Fruit fly (Drosophila melanogaster) whole organism, embryonic: Measurements from ENCODE around the gene Ras85D.

Source experiments
- Asciz ChIP-seq: fragments of 200-800 bp; sonication (Bioruptor generic); optimal IDR thresholded peaks from 2 replicates; lab custom pipeline; 2017; ENCODE audit warnings: missing biosample characterization, mild to moderate bottlenecking, missing genetic modification characterization, missing genetic modification reagents
- CG10147 ChIP-seq: fragments of 200-800 bp; sonication (Bioruptor generic); optimal IDR thresholded peaks from 2 replicates; lab custom pipeline; 2019; ENCODE audit warnings: missing biosample characterization, mild to moderate bottlenecking, missing genetic modification characterization, moderate library complexity
- CG10267 ChIP-seq: fragments of 200-800 bp; sonication (Bioruptor generic); optimal IDR thresholded peaks from 2 replicates; lab custom pipeline; 2018; ENCODE audit warnings: missing biosample characterization, mild to moderate bottlenecking, missing genetic modification characterization, moderate library complexity
- CG10979 ChIP-seq: fragments of 200-800 bp; sonication (Bioruptor generic); optimal IDR thresholded peaks from 2 replicates; lab custom pipeline; 2018; ENCODE audit warnings: missing biosample characterization, mild to moderate bottlenecking, missing genetic modification characterization, moderate library complexity
- CG11560 ChIP-seq: fragments of 200-800 bp; sonication (Bioruptor generic); IDR thresholded peaks from 3 replicates; pipeline ENCODE4 v1.3.6; 2022; ENCODE audit warnings: missing biosample characterization, missing genetic modification characterization
- CG11696 ChIP-seq: fragments of 200-800 bp; sonication (Bioruptor generic); IDR thresholded peaks from 2 replicates; pipeline ENCODE4 v1.3.6; 2022; ENCODE audit warnings: missing biosample characterization, missing genetic modification characterization
- CG11723 ChIP-seq: fragments of 200-800 bp; sonication (Bioruptor generic); optimal IDR thresholded peaks from 2 replicates; lab custom pipeline; 2017; ENCODE audit warnings: missing biosample characterization, mild to moderate bottlenecking, missing genetic modification characterization
- CG12236 ChIP-seq: fragments of 200-800 bp; sonication (Bioruptor generic); optimal IDR thresholded peaks from 2 replicates; lab custom pipeline; 2016; ENCODE audit warnings: missing biosample characterization, missing genetic modification characterization
- CG14014 ChIP-seq: fragments of 200-800 bp; sonication (Bioruptor generic); IDR thresholded peaks from 2 replicates; pipeline ENCODE4 v1.3.6; 2022; ENCODE audit warnings: missing biosample characterization, missing genetic modification characterization
- CG17385 ChIP-seq: fragments of 200-800 bp; sonication (Bioruptor generic); optimal IDR thresholded peaks from 3 replicates; lab custom pipeline; 2018; ENCODE audit warnings: missing biosample characterization, mild to moderate bottlenecking, missing genetic modification characterization
- CG2712 ChIP-seq: fragments of 200-800 bp; optimal IDR thresholded peaks from 3 replicates; lab custom pipeline; 2019; ENCODE audit warnings: missing biosample characterization, mild to moderate bottlenecking, missing genetic modification characterization, moderate library complexity
- CG30403 ChIP-seq: fragments of 200-800 bp; sonication (Bioruptor generic); optimal IDR thresholded peaks from 3 replicates; lab custom pipeline; 2016; ENCODE audit warnings: missing biosample characterization, missing genetic modification characterization
- CG31365 ChIP-seq: fragments of 200-800 bp; sonication (Bioruptor generic); optimal IDR thresholded peaks from 2 replicates; lab custom pipeline; 2018; ENCODE audit warnings: missing biosample characterization, mild to moderate bottlenecking, missing genetic modification characterization
- CG31441 ChIP-seq: fragments of 200-800 bp; sonication (Bioruptor generic); IDR thresholded peaks from 2 replicates; pipeline ENCODE4 v1.3.6; 2022; ENCODE audit warnings: missing biosample characterization, missing genetic modification characterization
- CG33213 ChIP-seq: fragments of 200-800 bp; sonication (Bioruptor generic); optimal IDR thresholded peaks from 3 replicates; lab custom pipeline; 2016; ENCODE audit warnings: missing biosample characterization, missing genetic modification characterization
- CG33557 ChIP-seq: fragments of 200-800 bp; sonication (Bioruptor generic); optimal IDR thresholded peaks from 2 replicates; lab custom pipeline; 2019; ENCODE audit warnings: missing biosample characterization, mild to moderate bottlenecking, missing genetic modification characterization, moderate library complexity
- CG3995 ChIP-seq: fragments of 200-800 bp; sonication (Bioruptor generic); optimal IDR thresholded peaks from 3 replicates; lab custom pipeline; 2016; ENCODE audit warnings: missing biosample characterization, missing genetic modification characterization
- CG4282 ChIP-seq: fragments of 200-800 bp; sonication (Bioruptor generic); optimal IDR thresholded peaks from 2 replicates; lab custom pipeline; 2016; ENCODE audit warnings: missing biosample characterization, missing genetic modification characterization
- CG4730 ChIP-seq: fragments of 200-800 bp; sonication (Bioruptor generic); IDR thresholded peaks from 2 replicates; pipeline ENCODE4 v1.3.6; 2022; ENCODE audit warnings: missing biosample characterization, missing genetic modification characterization
- CG6765 ChIP-seq: fragments of 200-800 bp; sonication (Bioruptor generic); optimal IDR thresholded peaks from 3 replicates; lab custom pipeline; 2017; ENCODE audit warnings: missing biosample characterization, mild to moderate bottlenecking, missing genetic modification characterization
- CG6791 ChIP-seq: fragments of 200-800 bp; sonication (Bioruptor generic); IDR thresholded peaks from 3 replicates; pipeline ENCODE4 v1.3.6; 2022; ENCODE audit warnings: missing biosample characterization, missing genetic modification characterization; ENCODE audit not compliant: partially characterized antibody
- CG8359 ChIP-seq: fragments of 200-800 bp; sonication (Bioruptor generic); optimal IDR thresholded peaks from 2 replicates; lab custom pipeline; 2017; ENCODE audit warnings: missing biosample characterization, mild to moderate bottlenecking, missing genetic modification characterization, borderline replicate concordance
- CG9876 ChIP-seq: fragments of 200-800 bp; sonication (Bioruptor generic); optimal IDR thresholded peaks from 2 replicates; lab custom pipeline; 2016; ENCODE audit warnings: missing biosample characterization, missing genetic modification characterization
- CG9932 ChIP-seq: fragments of 200-800 bp; sonication (Bioruptor generic); IDR thresholded peaks from 2 replicates; pipeline ENCODE4 v1.3.6; 2022; ENCODE audit warnings: missing biosample characterization, missing genetic modification characterization
- CTCF ChIP-seq: fragments of 200-800 bp; sonication (Bioruptor generic); optimal IDR thresholded peaks from 2 replicates; lab custom pipeline; 2017; ENCODE audit warnings: missing biosample characterization, mild to moderate bottlenecking, missing genetic modification characterization, moderate library complexity
- Dfd ChIP-seq, 2 experiments: fragments of >200 bp; optimal IDR thresholded peaks; 2 replicates each; lab custom pipeline; 2017; ENCODE audit warnings: missing biosample characterization in 2 of 2, missing genetic modification characterization in 2 of 2
- Dip2 ChIP-seq: fragments of 200-800 bp; sonication (Bioruptor generic); IDR thresholded peaks from 2 replicates; pipeline ENCODE4 v1.3.6; 2022; ENCODE audit warnings: missing biosample characterization, missing genetic modification characterization
- Dref ChIP-seq: fragments of 200-800 bp; sonication (Bioruptor generic); IDR thresholded peaks from 2 replicates; pipeline ENCODE4 v1.3.6; 2022; ENCODE audit warnings: missing biosample characterization, missing genetic modification characterization
- E2f2 ChIP-seq: fragments of 200-800 bp; sonication (Bioruptor generic); IDR thresholded peaks from 2 replicates; pipeline ENCODE4 v1.3.6; 2022; ENCODE audit warnings: missing biosample characterization, missing genetic modification characterization
- Ets65A ChIP-seq: fragments of 200-800 bp; sonication (Bioruptor generic); peaks from one replicate; lab custom pipeline; 2016; ENCODE audit warnings: missing biosample characterization, missing genetic modification characterization
- Fer2 ChIP-seq: fragments of 200-800 bp; sonication (Bioruptor generic); optimal IDR thresholded peaks from 2 replicates; lab custom pipeline; 2018; ENCODE audit warnings: missing biosample characterization, mild to moderate bottlenecking, missing genetic modification characterization, moderate library complexity
- Hmr ChIP-seq: fragments of 200-800 bp; sonication (Bioruptor generic); optimal IDR thresholded peaks from 3 replicates; lab custom pipeline; 2017; ENCODE audit warnings: mild to moderate bottlenecking, missing biosample characterization, missing genetic modification reagents, missing genetic modification characterization
- Max ChIP-seq: fragments of 200-800 bp; sonication (Bioruptor generic); optimal IDR thresholded peaks from 2 replicates; lab custom pipeline; 2016; ENCODE audit warnings: missing biosample characterization, mild to moderate bottlenecking, missing genetic modification characterization
- Oaz ChIP-seq: fragments of 200-800 bp; sonication (Bioruptor generic); IDR thresholded peaks from 2 replicates; pipeline ENCODE4 v1.3.6; 2022; ENCODE audit warnings: missing biosample characterization, missing genetic modification characterization
- Rfx ChIP-seq: fragments of 200-800 bp; sonication (Bioruptor generic); IDR thresholded peaks from 2 replicates; pipeline ENCODE4 v1.3.6; 2022; ENCODE audit warnings: missing biosample characterization, missing genetic modification characterization
- Six4 ChIP-seq: fragments of 200-800 bp; sonication (Bioruptor generic); optimal IDR thresholded peaks from 2 replicates; lab custom pipeline; 2016; ENCODE audit warnings: missing biosample characterization, missing genetic modification characterization
- Trl ChIP-seq, 3 experiments: fragments of >200 bp in 2 of 3; fragments of 200-800 bp in 1 of 3; sonication (Bioruptor generic) in 1 of 3; optimal IDR thresholded peaks; 2 replicates in 1 of 3; 3 replicates in 2 of 3; lab custom pipeline; 2016 to 2017; ENCODE audit warnings: missing biosample characterization in 1 of 3, missing genetic modification characterization in 1 of 3
- ase ChIP-seq: fragments of 200-800 bp; sonication (Bioruptor generic); IDR thresholded peaks from 3 replicates; pipeline ENCODE4 v1.3.6; 2022; ENCODE audit warnings: missing biosample characterization, missing genetic modification characterization
- cg ChIP-seq: fragments of 200-800 bp; sonication (Bioruptor generic); optimal IDR thresholded peaks from 3 replicates; lab custom pipeline; 2019; ENCODE audit warnings: missing biosample characterization, mild to moderate bottlenecking, missing genetic modification characterization, moderate library complexity
- chm ChIP-seq: fragments of 200-800 bp; sonication (Bioruptor generic); IDR thresholded peaks from 2 replicates; pipeline ENCODE4 v1.3.6; 2022; ENCODE audit warnings: missing biosample characterization, missing genetic modification characterization
- dati ChIP-seq: fragments of 200-800 bp; sonication (Bioruptor generic); IDR thresholded peaks from 2 replicates; pipeline ENCODE4 v1.3.6; 2022; ENCODE audit warnings: missing biosample characterization, missing genetic modification characterization
- dysf ChIP-seq: fragments of 200-800 bp; sonication (Bioruptor generic); IDR thresholded peaks from 3 replicates; pipeline ENCODE4 v1.3.6; 2022; ENCODE audit warnings: missing biosample characterization, missing genetic modification characterization
- ind ChIP-seq: fragments of 200-800 bp; sonication (Bioruptor generic); optimal IDR thresholded peaks from 3 replicates; lab custom pipeline; 2016; ENCODE audit warnings: missing biosample characterization, missing genetic modification characterization
- lola ChIP-seq, 3 experiments: fragments of >200 bp in 2 of 3; fragments of 200-800 bp in 1 of 3; sonication (Bioruptor generic) in 1 of 3; optimal IDR thresholded peaks; 2 replicates each; lab custom pipeline; 2017 to 2019; ENCODE audit warnings: missing biosample characterization in 3 of 3, missing genetic modification characterization in 3 of 3, mild to moderate bottlenecking in 1 of 3, moderate library complexity in 1 of 3
- p53 ChIP-seq: fragments of 200-800 bp; sonication (Bioruptor generic); optimal IDR thresholded peaks from 2 replicates; lab custom pipeline; 2016; ENCODE audit warnings: missing biosample characterization, missing genetic modification characterization
- ro ChIP-seq: fragments of 200-800 bp; sonication (Bioruptor generic); IDR thresholded peaks from 2 replicates; pipeline ENCODE4 v1.3.6; 2022; ENCODE audit warnings: missing biosample characterization, missing genetic modification characterization
- scrt ChIP-seq: fragments of 200-800 bp; sonication (Bioruptor generic); optimal IDR thresholded peaks from 2 replicates; lab custom pipeline; 2018; ENCODE audit warnings: missing biosample characterization, mild to moderate bottlenecking, missing genetic modification characterization, moderate library complexity
- seq ChIP-seq: fragments of 200-800 bp; sonication (Bioruptor generic); IDR thresholded peaks from 2 replicates; pipeline ENCODE4 v1.3.6; 2022; ENCODE audit warnings: missing biosample characterization, missing genetic modification characterization
- sim ChIP-seq: fragments of 200-800 bp; sonication (Bioruptor generic); IDR thresholded peaks from 2 replicates; pipeline ENCODE4 v1.3.6; 2022; ENCODE audit warnings: missing biosample characterization, missing genetic modification characterization
- sob ChIP-seq: fragments of 200-800 bp; sonication (Bioruptor generic); IDR thresholded peaks from 2 replicates; pipeline ENCODE4 v1.3.6; 2022; ENCODE audit warnings: missing biosample characterization, missing genetic modification characterization
- zf30C ChIP-seq: fragments of 200-800 bp; sonication (Bioruptor generic); optimal IDR thresholded peaks from 3 replicates; lab custom pipeline; 2018; ENCODE audit warnings: missing biosample characterization, mild to moderate bottlenecking, missing genetic modification characterization

The Ras85D gene

dm6 chr3R:9559413-9560014, 46.6 kb upstream of the Ras85D start, which contains the start of the genes AP-1mu and MBD-like (continued):
- TF ChIP-seq zf30C (GFP tag; lab: Kevin White, UChicago) (no peak), dysf (peak; percentile 63; the same call in 1 of the 3 replicates), CG33213 (GFP tag; lab: Kevin White, UChicago) (peak; percentile 53), CG6791 (no peak), CG2712 (tag; lab: Kevin White, UChicago) (peak; percentile 71), chm (GFP tag; lab: Robert Waterston, UW) (0 out of 2 replicates have a peak, but pooled peaks have one; percentile 34), CG14014 (GFP tag; lab: Robert Waterston, UW) (0 out of 2 replicates have a peak, but pooled peaks have one; percentile 18), CG4282 (GFP tag; lab: Kevin White, UChicago) (no peak), E2f2 (GFP tag; lab: Robert Waterston, UW) (peak; percentile 60), CG6765 (peak; percentile 33), Six4 (GFP tag; lab: Kevin White, UChicago) (peak; percentile 20), Asciz (no peak), CG9876 (no peak), CG10979 (tag; lab: Kevin White, UChicago) (peak; percentile 45), Rfx (GFP tag; lab: Robert Waterston, UW) (peak; percentile 76), sim (GFP tag; lab: Robert Waterston, UW) (no peak), CG30403 (peak; percentile 83), CG31441 (GFP tag; lab: Robert Waterston, UW) (peak; percentile 69), CG3995 (GFP tag; lab: Kevin White, UChicago) (peak; percentile 51), seq (no peak), CG11696 (GFP tag; lab: Robert Waterston, UW) (no peak), p53 (GFP tag; lab: Kevin White, UChicago) (peak; percentile 2), CG10147 (GFP tag; lab: Kevin White, UChicago) (peak; percentile 46), ro (GFP tag; lab: Robert Waterston, UW) (no peak), CG31365 (tag; lab: Kevin White, UChicago) (no peak), Dfd (GFP tag; optimal IDR thresholded peaks at IDR 0.05; lab: Kevin White, UChicago) (no peak), CG8359 (GFP tag; lab: Kevin White, UChicago) (peak; percentile 35), sob (GFP tag; lab: Robert Waterston, UW) (peak; percentile 60), CG4730 (GFP tag; lab: Robert Waterston, UW) (peak; percentile 56), CG10267 (tag; lab: Kevin White, UChicago) (peak; percentile 97), CG12236 (peak; percentile 30), Max (GFP tag; lab: Kevin White, UChicago) (peak; percentile 76), scrt (GFP tag; lab: Kevin White, UChicago) (no peak), Ets65A (GFP tag; lab: Kevin White, UChicago) (peak; percentile 95), Oaz (GFP tag; lab: Robert Waterston, UW) (no peak), CG11560 (no peak), cg (GFP tag; lab: Kevin White, UChicago) (no peak), CG17385 (GFP tag; lab: Kevin White, UChicago) (peak; percentile 81), ase (0 out of 3 replicates have a peak, but pooled peaks have one; percentile 7), Dref (GFP tag; lab: Robert Waterston, UW) (0 out of 2 replicates have a peak, but pooled peaks have one; percentile 37), Dip2 (GFP tag; lab: Robert Waterston, UW) (no peak), Trl (optimal IDR thresholded peaks at IDR 0.05; lab: Kevin White, UChicago) (no peak), Trl (GFP tag; optimal IDR thresholded peaks at IDR 0.05; lab: Kevin White, UChicago) (peak; percentile 79), ind (GFP tag; lab: Kevin White, UChicago) (peak; percentile 70), Hmr (GFP tag; lab: Kevin White, UChicago) (peak; percentile 64), dati (GFP tag; lab: Robert Waterston, UW) (no peak), CG11723 (peak; percentile 15), CG9932 (peak; percentile 83), lola (GFP tag; optimal IDR thresholded peaks at IDR 0.05; lab: Kevin White, UChicago) (peak in 1 of 3 experiments; percentile 62), CTCF (GFP tag; lab: Kevin White, UChicago) (no peak), CG33557 (peak; percentile 53), Fer2 (tag; lab: Kevin White, UChicago) (peak; percentile 11)
